Worm (Caenorhabditis elegans) whole organism, L2 larva: ENCODE measurements around the gene apb-1.
A peak's percentile ranks its signal among the peaks of the same experiment; 100 is the strongest.

Source experiments
- C34F6.9 ChIP-seq: fragments of 150-350 bp; optimal IDR thresholded peaks from 2 replicates; lab custom pipeline; 2014; ENCODE audit warnings: missing biosample characterization, missing genetic modification characterization
- F13H6.1 ChIP-seq: sonication (generic microtip); optimal IDR thresholded peaks from 2 replicates; lab custom pipeline; 2016; ENCODE audit warnings: missing genetic modification characterization, missing compliant biosample characterization
- Y55F3AM.14 ChIP-seq: fragments of 200-800 bp; sonication (Bioruptor generic); optimal IDR thresholded peaks from 2 replicates; lab custom pipeline; 2018; ENCODE audit warnings: mild to moderate bottlenecking, missing genetic modification characterization, missing compliant biosample characterization
- ama-1 ChIP-seq: fragments of 150-350 bp; optimal IDR thresholded peaks from 2 replicates; lab custom pipeline; 2018; ENCODE audit warnings: inconsistent platforms
- blmp-1 ChIP-seq: sonication (generic microtip); optimal IDR thresholded peaks from 2 replicates; lab custom pipeline; 2017; ENCODE audit warnings: missing genetic modification characterization, mild to moderate bottlenecking, missing compliant biosample characterization, antibody characterized with exemption, moderate library complexity; ENCODE audit not compliant: insufficient read depth
- ceh-16 ChIP-seq: fragments of 150-350 bp; optimal IDR thresholded peaks from 2 replicates; lab custom pipeline; 2014; ENCODE audit warnings: missing biosample characterization, missing genetic modification characterization
- crh-2 ChIP-seq: sonication (generic microtip); optimal IDR thresholded peaks from 2 replicates; lab custom pipeline; 2017; ENCODE audit warnings: missing biosample characterization, missing genetic modification characterization
- egl-27 ChIP-seq: sonication (generic microtip); optimal IDR thresholded peaks from 3 replicates; lab custom pipeline; 2017; ENCODE audit warnings: missing biosample characterization, missing genetic modification reagents, missing genetic modification characterization
- elt-1 ChIP-seq: fragments of 150-350 bp; optimal IDR thresholded peaks from 2 replicates; lab custom pipeline; 2014; ENCODE audit warnings: missing biosample characterization, missing genetic modification characterization
- gmeb-1 ChIP-seq: fragments of 150-350 bp; optimal IDR thresholded peaks from 2 replicates; lab custom pipeline; 2014; ENCODE audit warnings: missing biosample characterization, missing genetic modification characterization
- lin-11 ChIP-seq: fragments of 150-350 bp; sonication (generic microtip); optimal IDR thresholded peaks from 2 replicates; lab custom pipeline; 2014; ENCODE audit warnings: missing biosample characterization, missing genetic modification characterization, inconsistent platforms, mixed read lengths
- lsy-2 ChIP-seq, 2 experiments: fragments of 150-350 bp in 1 of 2; sonication (generic microtip) in 1 of 2; optimal IDR thresholded peaks; 2 replicates each; lab custom pipeline; 2014 to 2017; ENCODE audit warnings: missing biosample characterization in 2 of 2, missing genetic modification characterization in 2 of 2
- mab-5 ChIP-seq: fragments of 150-350 bp; optimal IDR thresholded peaks from 2 replicates; lab custom pipeline; 2014; ENCODE audit warnings: missing biosample characterization, missing genetic modification characterization
- nhr-10 ChIP-seq: sonication (generic microtip); optimal IDR thresholded peaks from 2 replicates; lab custom pipeline; 2017; ENCODE audit warnings: missing biosample characterization, missing genetic modification characterization
- nhr-11 ChIP-seq: fragments of 150-350 bp; optimal IDR thresholded peaks from 2 replicates; lab custom pipeline; 2014; ENCODE audit warnings: missing biosample characterization, missing genetic modification characterization
- nhr-12 ChIP-seq: fragments of 150-350 bp; optimal IDR thresholded peaks from 2 replicates; lab custom pipeline; 2014; ENCODE audit warnings: missing biosample characterization, missing genetic modification characterization
- nhr-129 ChIP-seq: fragments of 150-350 bp; optimal IDR thresholded peaks from 2 replicates; lab custom pipeline; 2014; ENCODE audit warnings: missing biosample characterization, missing genetic modification characterization
- nhr-21 ChIP-seq: fragments of 150-350 bp; optimal IDR thresholded peaks from 2 replicates; lab custom pipeline; 2014; ENCODE audit warnings: missing biosample characterization, missing genetic modification characterization
- nhr-237 ChIP-seq: fragments of 150-350 bp; optimal IDR thresholded peaks from 2 replicates; lab custom pipeline; 2014; ENCODE audit warnings: missing biosample characterization, missing genetic modification characterization
- nhr-25 ChIP-seq: fragments of 150-350 bp; sonication (generic microtip); optimal IDR thresholded peaks from 3 replicates; lab custom pipeline; 2014; ENCODE audit warnings: missing biosample characterization, missing genetic modification characterization
- nhr-6 ChIP-seq: fragments of 150-350 bp; optimal IDR thresholded peaks from 2 replicates; lab custom pipeline; 2014; ENCODE audit warnings: missing biosample characterization, missing genetic modification characterization
- nhr-77 ChIP-seq: fragments of 150-350 bp; optimal IDR thresholded peaks from 2 replicates; lab custom pipeline; 2014; ENCODE audit warnings: missing biosample characterization, missing genetic modification characterization
- peb-1 ChIP-seq: fragments of 150-350 bp; optimal IDR thresholded peaks from 2 replicates; lab custom pipeline; 2014; ENCODE audit warnings: missing biosample characterization, missing genetic modification characterization
- sem-4 ChIP-seq: fragments of 150-350 bp; optimal IDR thresholded peaks from 2 replicates; lab custom pipeline; 2014; ENCODE audit warnings: missing biosample characterization, missing genetic modification reagents, missing genetic modification characterization
- sma-9 ChIP-seq, 2 experiments: fragments of 150-350 bp in 1 of 2; sonication (generic microtip) in 1 of 2; optimal IDR thresholded peaks; 2 replicates each; lab custom pipeline; 2014 to 2016; ENCODE audit warnings: missing genetic modification characterization in 2 of 2, mild to moderate bottlenecking in 1 of 2, missing biosample characterization in 1 of 2, missing compliant biosample characterization in 1 of 2, missing genetic modification reagents in 1 of 2, moderate library complexity in 1 of 2
- unc-39 ChIP-seq: fragments of 150-350 bp; optimal IDR thresholded peaks from 2 replicates; lab custom pipeline; 2014; ENCODE audit warnings: missing biosample characterization, missing genetic modification characterization
- unc-55 ChIP-seq: fragments of 150-350 bp; sonication (generic microtip); optimal IDR thresholded peaks from 3 replicates; lab custom pipeline; 2014; ENCODE audit warnings: missing biosample characterization, missing genetic modification reagents, missing genetic modification characterization
- unc-62 ChIP-seq: fragments of 150-350 bp; optimal IDR thresholded peaks from 2 replicates; lab custom pipeline; 2014; ENCODE audit warnings: missing biosample characterization, missing genetic modification reagents, missing genetic modification characterization
- ztf-1 ChIP-seq: fragments of 200-800 bp; sonication (Bioruptor generic); conservative IDR thresholded peaks from 2 replicates; pipeline ENCODE4 v1.3.6; 2022; ENCODE audit warnings: missing genetic modification characterization, missing compliant biosample characterization
- ztf-4 ChIP-seq: fragments of 150-350 bp; optimal IDR thresholded peaks from 2 replicates; lab custom pipeline; 2014; ENCODE audit warnings: missing biosample characterization, missing genetic modification characterization

apb-1 gene

DNA sequence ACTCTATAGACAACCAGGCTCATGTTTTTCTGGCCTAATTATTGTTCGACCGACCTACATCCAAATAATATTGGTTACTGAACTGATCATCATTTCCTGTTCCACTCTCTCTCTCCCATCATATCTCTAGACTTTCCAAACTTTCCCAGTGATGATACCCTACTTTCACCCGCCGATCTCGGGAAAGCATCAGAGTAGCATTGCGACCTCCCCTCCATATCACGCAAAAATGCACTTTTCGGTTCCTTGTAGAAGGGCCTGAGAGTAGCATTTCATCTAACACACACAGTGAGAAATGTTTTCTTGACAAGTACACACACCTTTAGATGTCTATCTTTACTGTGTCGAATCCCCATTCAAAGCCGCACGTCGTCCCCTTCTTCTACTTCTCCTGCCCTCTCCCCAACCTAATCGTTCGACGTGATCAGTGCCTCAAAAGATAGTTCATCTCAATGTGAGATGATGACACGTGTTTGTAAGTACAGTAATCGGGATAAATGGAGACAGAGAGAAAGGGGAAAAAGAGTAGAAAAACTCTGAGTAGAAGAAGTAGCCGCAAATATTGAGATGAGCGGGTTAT lies 36.1 kb upstream of the apb-1 start (continued):
- TF ChIP-seq sma-9 (GFP tag; optimal IDR thresholded peaks at IDR 0.05; lab: Kevin White, UChicago) (peak; percentile 69), sma-9 (tag; optimal IDR thresholded peaks at IDR 0.05; lab: Kevin White, UChicago) (no peak), nhr-237 (no peak), nhr-10 (tag; lab: Kevin White, UChicago) (no peak), lin-11 (tag; lab: Kevin White, UChicago) (no peak), lsy-2 (tag; optimal IDR thresholded peaks at IDR 0.05; lab: Kevin White, UChicago) (peak in 1 of 2 experiments; percentile 46), ztf-4 (tag; lab: Kevin White, UChicago) (no peak)

DNA sequence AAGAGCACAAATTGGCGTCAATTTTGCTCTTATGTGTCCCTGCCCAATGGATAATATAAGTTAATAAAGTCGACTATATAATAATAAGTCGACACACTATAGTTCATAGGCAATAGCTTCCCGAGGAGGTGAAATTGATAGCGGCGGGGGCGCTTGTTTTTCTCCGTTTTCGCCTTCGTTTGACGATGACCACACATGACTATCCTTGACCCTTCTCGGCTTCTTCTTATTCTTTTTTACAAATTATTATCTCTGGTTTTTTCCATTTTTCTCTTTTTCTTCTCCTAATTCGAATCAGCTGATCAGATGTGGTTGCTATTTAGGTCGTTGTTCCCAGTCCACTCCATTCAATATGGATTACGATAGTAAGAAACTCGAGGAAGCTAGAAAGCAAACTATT lies 31.9 kb upstream of the apb-1 start, which contains the start of gene acbp-8:
Gene acbp-8, plus strand, starts transcription at position 324 of the 400 bp plus-strand sequence.
- TF ChIP-seq nhr-77 (tag; lab: Kevin White, UChicago) (no peak), egl-27 (tag; lab: Kevin White, UChicago) (no peak), nhr-129 (no peak), C34F6.9 (tag; lab: Kevin White, UChicago) (no peak), unc-39 (no peak), nhr-12 (tag; lab: Kevin White, UChicago) (no peak), nhr-21 (tag; lab: Kevin White, UChicago) (peak; percentile 9), unc-62 (GFP tag; lab: Kevin White, UChicago) (no peak), blmp-1 (tag; lab: Kevin White, UChicago) (peak; percentile 19)

DNA sequence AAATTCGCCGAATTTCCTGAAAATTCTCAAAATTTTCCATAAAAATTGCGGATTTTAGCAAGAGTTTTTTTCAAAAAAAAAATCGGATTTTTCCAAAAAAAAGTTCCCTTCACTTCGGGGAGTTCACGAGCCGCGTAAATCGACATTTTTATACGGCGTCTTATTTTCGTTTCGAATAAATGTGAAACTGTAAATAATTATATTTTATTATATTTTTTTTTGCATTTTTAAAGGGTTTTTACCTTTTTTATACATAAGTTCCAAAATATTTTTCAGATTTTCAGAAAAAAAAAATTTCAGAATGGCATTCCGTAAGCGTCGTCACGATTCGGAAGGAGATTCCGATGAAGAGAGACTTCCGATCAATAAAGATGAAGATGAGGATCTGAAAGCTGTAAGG lies 26.0 kb upstream of the apb-1 start, which contains the start of gene Y71H2B.2:
Gene Y71H2B.2, plus strand, starts transcription at position 301 of the 400 bp plus-strand sequence.
- TF ChIP-seq elt-1 (tag; lab: Kevin White, UChicago) (no peak), sem-4 (tag; lab: Kevin White, UChicago) (no peak), unc-39 (no peak), ama-1 (lab: Kevin White, UChicago) (no peak), mab-5 (tag; lab: Kevin White, UChicago) (no peak), ztf-4 (tag; lab: Kevin White, UChicago) (no peak), nhr-11 (tag; lab: Kevin White, UChicago) (no peak), nhr-21 (tag; lab: Kevin White, UChicago) (no peak), nhr-129 (no peak), nhr-6 (tag; lab: Kevin White, UChicago) (no peak), ztf-1 (GFP tag; lab: Robert Waterston, UW) (no peak), nhr-10 (tag; lab: Kevin White, UChicago) (no peak)

DNA sequence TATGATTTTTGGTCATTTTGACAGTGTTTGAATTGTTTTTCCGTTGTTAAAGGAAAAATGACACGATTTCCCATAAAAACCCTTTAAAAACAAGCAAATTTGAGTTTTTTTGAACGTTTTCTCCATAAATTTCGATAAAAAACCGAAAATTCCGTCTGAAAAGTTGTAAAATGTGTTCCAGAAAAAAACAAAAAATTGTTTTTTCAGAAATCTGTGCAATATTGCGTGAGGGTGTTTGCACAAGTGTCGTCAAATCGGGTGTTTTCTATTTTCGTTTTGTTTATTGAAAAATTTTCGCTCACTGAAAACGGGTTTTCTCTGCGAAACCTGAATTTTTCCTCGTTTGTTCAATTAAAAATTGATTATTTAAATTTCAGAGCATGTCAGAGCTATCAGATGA lies 22.7 kb upstream of the apb-1 start, which contains the start of gene ppfr-4:
Gene ppfr-4, plus strand, starts transcription at position 378 of the 400 bp plus-strand sequence.
- TF ChIP-seq unc-55 = peak; percentile 41
- no peak for TF ChIP-seq gmeb-1 (tag; lab: Kevin White, UChicago)
- TF ChIP-seq nhr-25 (tag; lab: Kevin White, UChicago) = peak; percentile 19
- peak; percentile 1 for TF ChIP-seq crh-2 (tag; lab: Kevin White, UChicago)
- TF ChIP-seq Y55F3AM.14 (GFP tag; lab: Kevin White, UChicago) = no peak
- peak; percentile 6 to 66 for TF ChIP-seq lsy-2 (tag; optimal IDR thresholded peaks at IDR 0.05; lab: Kevin White, UChicago)

DNA sequence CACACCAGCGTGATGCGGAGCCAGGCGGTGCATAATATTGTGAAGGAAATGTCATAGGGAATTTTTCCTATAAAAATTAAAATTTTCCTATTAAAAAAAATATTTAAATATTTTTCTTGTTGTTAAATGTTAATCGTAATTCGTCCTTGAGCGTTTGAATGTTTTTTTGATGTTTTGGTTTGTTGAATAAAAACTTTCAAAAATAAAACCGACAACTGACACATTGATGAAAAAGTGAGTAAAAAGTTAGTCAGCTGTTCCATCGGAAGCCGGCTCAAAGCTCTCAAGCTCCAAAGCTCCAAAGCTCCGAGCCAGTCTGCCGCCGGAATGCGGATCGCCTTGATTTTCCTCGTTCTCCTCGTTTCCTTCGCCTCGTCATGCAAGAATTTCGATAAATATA lies 21.8 kb upstream of the apb-1 start, which contains the start of gene Y71H2B.4:
Gene Y71H2B.4, plus strand, starts transcription at position 301 of the 400 bp plus-strand sequence.
- TF ChIP-seq C34F6.9 (tag; lab: Kevin White, UChicago) = no peak
- no peak for TF ChIP-seq unc-55
- TF ChIP-seq nhr-10 (tag; lab: Kevin White, UChicago) = no peak
- TF ChIP-seq, all 48 proteins: peak for 0

DNA sequence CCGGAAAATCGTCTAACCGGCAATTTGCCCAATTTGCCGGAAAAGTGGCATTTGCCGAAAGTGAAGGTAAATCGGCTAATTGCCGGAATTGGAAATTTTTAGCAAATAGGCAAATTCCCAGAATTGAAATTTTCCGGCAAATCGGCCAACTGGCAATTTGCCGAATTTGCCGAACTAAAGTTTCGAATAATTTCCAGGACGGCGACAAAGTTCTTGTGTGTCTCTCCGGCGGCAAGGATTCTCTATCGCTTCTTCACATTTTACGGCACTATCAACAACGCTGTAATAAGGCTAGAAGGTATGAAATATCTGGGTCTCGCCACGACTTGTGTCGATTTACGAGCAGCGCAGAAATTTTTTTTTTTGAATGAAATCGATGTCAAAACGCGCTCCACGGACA lies 19.4 kb upstream of the apb-1 start:
- TF ChIP-seq peb-1 (no peak), ztf-1 (GFP tag; lab: Robert Waterston, UW) (no peak), ceh-16 (tag; lab: Kevin White, UChicago) (no peak), F13H6.1 (tag; lab: Kevin White, UChicago) (no peak), nhr-12 (tag; lab: Kevin White, UChicago) (no peak), nhr-77 (tag; lab: Kevin White, UChicago) (no peak), lin-11 (tag; lab: Kevin White, UChicago) (no peak), crh-2 (tag; lab: Kevin White, UChicago) (no peak)
